Worm (Caenorhabditis elegans) whole organism, late embryonic: Measurements from ENCODE around the gene atg-10.

Source experiments
- C38D4.7 ChIP-seq: fragments of 200-800 bp; sonication (Bioruptor generic); optimal IDR thresholded peaks from 2 replicates; lab custom pipeline; 2018; ENCODE audit warnings: mild to moderate bottlenecking, missing genetic modification characterization, moderate library complexity, missing compliant biosample characterization
- F13H6.1 ChIP-seq: sonication (generic microtip); optimal IDR thresholded peaks from 2 replicates; lab custom pipeline; 2016; ENCODE audit warnings: missing genetic modification characterization, missing compliant biosample characterization
- K02D7.2 ChIP-seq: sonication (generic microtip); optimal IDR thresholded peaks from 2 replicates; lab custom pipeline; 2017; ENCODE audit warnings: mild to moderate bottlenecking, missing genetic modification characterization, missing compliant biosample characterization
- K09A11.1 ChIP-seq: sonication (generic microtip); optimal IDR thresholded peaks from 2 replicates; lab custom pipeline; 2017; ENCODE audit warnings: antibody characterized with exemption, mild to moderate bottlenecking, missing genetic modification characterization, missing compliant biosample characterization; ENCODE audit not compliant: insufficient read depth
- ahr-1 ChIP-seq: sonication (generic microtip); optimal IDR thresholded peaks from 2 replicates; lab custom pipeline; 2016; ENCODE audit warnings: missing genetic modification characterization, missing compliant biosample characterization
- ceh-14 ChIP-seq: sonication (generic microtip); optimal IDR thresholded peaks from 2 replicates; lab custom pipeline; 2016; ENCODE audit warnings: missing genotype, missing genetic modification characterization, missing compliant biosample characterization
- ceh-18 ChIP-seq: sonication (generic microtip); optimal IDR thresholded peaks from 2 replicates; lab custom pipeline; 2016; ENCODE audit warnings: missing genetic modification characterization, missing compliant biosample characterization
- ceh-19 ChIP-seq: fragments of 200-800 bp; sonication (Bioruptor generic); optimal IDR thresholded peaks from 2 replicates; lab custom pipeline; 2018; ENCODE audit warnings: mild to moderate bottlenecking, missing genetic modification characterization, missing compliant biosample characterization
- ceh-2 ChIP-seq: sonication (generic microtip); optimal IDR thresholded peaks from 2 replicates; lab custom pipeline; 2016; ENCODE audit warnings: missing genotype, missing genetic modification characterization, missing compliant biosample characterization
- ceh-30 ChIP-seq: fragments of 150-350 bp; optimal IDR thresholded peaks from 2 replicates; lab custom pipeline; 2014; ENCODE audit warnings: missing biosample characterization, missing genetic modification characterization
- ceh-31 ChIP-seq: sonication (generic microtip); optimal IDR thresholded peaks from 2 replicates; lab custom pipeline; 2016; ENCODE audit warnings: missing genetic modification characterization, missing compliant biosample characterization
- ceh-45 ChIP-seq: fragments of 200-800 bp; sonication (Bioruptor generic); IDR thresholded peaks from 2 replicates; pipeline ENCODE4 v1.3.6; 2022; ENCODE audit warnings: missing genetic modification reagents, missing genetic modification characterization, missing compliant biosample characterization
- ceh-48 ChIP-seq: sonication (generic microtip); optimal IDR thresholded peaks from 2 replicates; lab custom pipeline; 2016; ENCODE audit warnings: missing genetic modification characterization, inconsistent platforms, missing compliant biosample characterization
- ceh-9 ChIP-seq: sonication (generic microtip); optimal IDR thresholded peaks from 2 replicates; lab custom pipeline; 2016; ENCODE audit warnings: mild to moderate bottlenecking, missing genetic modification characterization, inconsistent platforms, missing compliant biosample characterization
- che-1 ChIP-seq: sonication (generic microtip); optimal IDR thresholded peaks from 2 replicates; lab custom pipeline; 2016; ENCODE audit warnings: mild to moderate bottlenecking, missing genetic modification characterization, missing compliant biosample characterization
- elt-4 ChIP-seq: sonication (generic microtip); optimal IDR thresholded peaks from 2 replicates; lab custom pipeline; 2016; ENCODE audit warnings: missing genetic modification characterization, missing compliant biosample characterization
- ets-4 ChIP-seq: sonication (generic microtip); optimal IDR thresholded peaks from 2 replicates; lab custom pipeline; 2016; ENCODE audit warnings: missing genetic modification characterization, missing compliant biosample characterization
- eyg-1 ChIP-seq: sonication (generic microtip); optimal IDR thresholded peaks from 2 replicates; lab custom pipeline; 2016; ENCODE audit warnings: missing genotype, missing genetic modification characterization, missing compliant biosample characterization
- fax-1 ChIP-seq: sonication (generic microtip); optimal IDR thresholded peaks from 2 replicates; lab custom pipeline; 2016; ENCODE audit warnings: missing genotype, missing genetic modification characterization, missing compliant biosample characterization
- fkh-10 ChIP-seq: fragments of 150-350 bp; optimal IDR thresholded peaks from 2 replicates; lab custom pipeline; 2014; ENCODE audit warnings: missing biosample characterization, missing genetic modification reagents, missing genetic modification characterization
- fkh-6 ChIP-seq: sonication (generic microtip); optimal IDR thresholded peaks from 2 replicates; lab custom pipeline; 2016; ENCODE audit warnings: missing genetic modification characterization, missing compliant biosample characterization
- gmeb-2 ChIP-seq: sonication (generic microtip); optimal IDR thresholded peaks from 2 replicates; lab custom pipeline; 2016; ENCODE audit warnings: missing genetic modification characterization, inconsistent platforms, missing compliant biosample characterization
- hlh-13 ChIP-seq: fragments of 200-800 bp; sonication (Bioruptor generic); optimal IDR thresholded peaks from 2 replicates; lab custom pipeline; 2018; ENCODE audit warnings: mild to moderate bottlenecking, missing genetic modification characterization, missing compliant biosample characterization
- hlh-15 ChIP-seq: sonication (generic microtip); optimal IDR thresholded peaks from 2 replicates; lab custom pipeline; 2016; ENCODE audit warnings: missing genetic modification characterization, missing compliant biosample characterization
- hlh-6 ChIP-seq: sonication (generic microtip); optimal IDR thresholded peaks from 2 replicates; lab custom pipeline; 2016; ENCODE audit warnings: missing genotype, missing genetic modification characterization, missing compliant biosample characterization
- hlh-8 ChIP-seq: sonication (generic microtip); optimal IDR thresholded peaks from 2 replicates; lab custom pipeline; 2016; ENCODE audit warnings: missing genotype, missing genetic modification characterization, missing compliant biosample characterization
- lin-11 ChIP-seq: fragments of 200-800 bp; sonication (Bioruptor generic); optimal IDR thresholded peaks from 2 replicates; lab custom pipeline; 2018; ENCODE audit warnings: mild to moderate bottlenecking, missing genetic modification characterization, missing compliant biosample characterization
- madf-2 ChIP-seq: sonication (generic microtip); optimal IDR thresholded peaks from 2 replicates; lab custom pipeline; 2017; ENCODE audit warnings: missing genetic modification characterization, missing compliant biosample characterization
- nhr-11 ChIP-seq: fragments of 150-350 bp; optimal IDR thresholded peaks from 2 replicates; lab custom pipeline; 2014; ENCODE audit warnings: missing biosample characterization, missing genetic modification characterization
- nhr-232 ChIP-seq: sonication (generic microtip); optimal IDR thresholded peaks from 2 replicates; lab custom pipeline; 2016; ENCODE audit warnings: missing genetic modification characterization, missing compliant biosample characterization
- npax-4 ChIP-seq: sonication (generic microtip); optimal IDR thresholded peaks from 2 replicates; lab custom pipeline; 2016; ENCODE audit warnings: missing genetic modification characterization, missing compliant biosample characterization
- pat-9 ChIP-seq: fragments of 200-800 bp; sonication (Bioruptor generic); optimal IDR thresholded peaks from 2 replicates; lab custom pipeline; 2018; ENCODE audit warnings: mild to moderate bottlenecking, missing genetic modification characterization, moderate library complexity, missing compliant biosample characterization
- pax-1 ChIP-seq: fragments of 150-350 bp; optimal IDR thresholded peaks from 2 replicates; lab custom pipeline; 2014; ENCODE audit warnings: missing biosample characterization, missing genetic modification characterization
- pha-2 ChIP-seq: sonication (generic microtip); optimal IDR thresholded peaks from 2 replicates; lab custom pipeline; 2017; ENCODE audit warnings: mild to moderate bottlenecking, missing genetic modification characterization, missing compliant biosample characterization
- pha-4 ChIP-seq: fragments of 150-350 bp; optimal IDR thresholded peaks from 2 replicates; lab custom pipeline; 2018; ENCODE audit warnings: missing biosample characterization, missing genetic modification reagents, missing genetic modification characterization
- pqm-1 ChIP-seq: sonication (generic microtip); optimal IDR thresholded peaks from 2 replicates; lab custom pipeline; 2016; ENCODE audit warnings: missing genetic modification characterization, missing compliant biosample characterization
- sdc-2 ChIP-seq: sonication (generic microtip); optimal IDR thresholded peaks from 2 replicates; lab custom pipeline; 2016; ENCODE audit warnings: missing genotype, missing genetic modification characterization, missing compliant biosample characterization
- sox-2 ChIP-seq: fragments of 200-800 bp; sonication (Bioruptor generic); IDR thresholded peaks from 2 replicates; pipeline ENCODE4 v1.3.6; 2022; ENCODE audit warnings: missing genetic modification reagents, missing genetic modification characterization, missing compliant biosample characterization
- sox-4 ChIP-seq: sonication (generic microtip); optimal IDR thresholded peaks from 2 replicates; lab custom pipeline; 2017; ENCODE audit warnings: mild to moderate bottlenecking, missing genetic modification characterization, inconsistent platforms, missing compliant biosample characterization
- syd-9 ChIP-seq: sonication (generic microtip); optimal IDR thresholded peaks from 2 replicates; lab custom pipeline; 2016; ENCODE audit warnings: mild to moderate bottlenecking, missing genetic modification characterization, moderate library complexity, missing compliant biosample characterization
- tbx-2 ChIP-seq: sonication (generic microtip); optimal IDR thresholded peaks from 2 replicates; lab custom pipeline; 2016; ENCODE audit warnings: missing genetic modification characterization, missing compliant biosample characterization
- unc-42 ChIP-seq: sonication (generic microtip); optimal IDR thresholded peaks from 2 replicates; lab custom pipeline; 2016; ENCODE audit warnings: missing genotype, missing genetic modification characterization, missing compliant biosample characterization
- unc-86 ChIP-seq: sonication (generic microtip); optimal IDR thresholded peaks from 2 replicates; lab custom pipeline; 2016; ENCODE audit warnings: missing genetic modification characterization, missing compliant biosample characterization
- zip-5 ChIP-seq: sonication (generic microtip); optimal IDR thresholded peaks from 2 replicates; lab custom pipeline; 2016; ENCODE audit warnings: missing genetic modification characterization, missing compliant biosample characterization
- ztf-16 ChIP-seq: sonication (generic microtip); optimal IDR thresholded peaks from 2 replicates; lab custom pipeline; 2017; ENCODE audit warnings: missing genetic modification characterization, missing compliant biosample characterization

The atg-10 gene

ce11 chrII:8616155-8616554 lies 42.8 kb upstream of the atg-10 start:
- TF ChIP-seq ceh-31: no peak
- TF ChIP-seq fkh-10 (GFP tag; lab: Kevin White, UChicago): no peak
- no peak for TF ChIP-seq sox-4 (tag; lab: Kevin White, UChicago)
- no peak for TF ChIP-seq F13H6.1 (tag; lab: Kevin White, UChicago)
- no peak for TF ChIP-seq nhr-232 (tag; lab: Kevin White, UChicago)
- TF ChIP-seq hlh-15 (tag; lab: Kevin White, UChicago): no peak
- TF ChIP-seq ceh-19 (GFP tag; lab: Kevin White, UChicago): no peak
- no peak for TF ChIP-seq hlh-6 (tag; lab: Kevin White, UChicago)
- no peak for TF ChIP-seq pha-2 (tag; lab: Kevin White, UChicago)
- TF ChIP-seq hlh-13 (GFP tag; lab: Kevin White, UChicago): no peak
- TF ChIP-seq K09A11.1 (tag; lab: Kevin White, UChicago): no peak
- no peak for TF ChIP-seq eyg-1 (tag; lab: Kevin White, UChicago)
- TF ChIP-seq pqm-1: no peak
- no peak for TF ChIP-seq pha-4
- no peak for TF ChIP-seq tbx-2
- no peak for TF ChIP-seq fkh-6 (tag; lab: Kevin White, UChicago)
- TF ChIP-seq ceh-48: no peak
- no peak for TF ChIP-seq ztf-16 (tag; lab: Kevin White, UChicago)
- no peak for TF ChIP-seq fax-1

DNA sequence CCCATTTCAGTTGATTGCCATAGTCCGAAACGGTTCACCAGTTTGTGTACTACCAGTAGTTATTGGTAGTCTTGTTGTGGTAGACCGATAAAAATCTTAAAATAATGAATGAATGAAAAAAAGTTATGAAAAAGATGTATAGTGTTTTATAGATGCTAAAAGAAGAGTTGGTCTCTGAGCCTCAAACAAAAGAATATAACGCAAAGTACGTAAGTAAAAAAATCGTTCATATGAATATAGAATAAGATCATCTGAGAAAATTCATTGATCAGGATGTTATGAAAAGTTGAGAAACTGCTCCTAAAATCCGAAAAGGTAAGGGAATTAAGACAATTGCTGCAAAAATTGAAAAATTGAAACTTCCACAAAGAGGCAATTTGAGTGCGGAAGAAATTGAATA lies 41.4 kb upstream of the atg-10 start, which contains the start of gene chhy-1:
Gene chhy-1, minus strand, starts transcription at position 101 of the 400 bp plus-strand sequence.
- TF ChIP-seq elt-4 (tag; lab: Kevin White, UChicago): no peak
- no peak for TF ChIP-seq ceh-19 (GFP tag; lab: Kevin White, UChicago)
- no peak for TF ChIP-seq pax-1 (tag; lab: Kevin White, UChicago)
- no peak for TF ChIP-seq hlh-8
- no peak for TF ChIP-seq ceh-18
- TF ChIP-seq F13H6.1 (tag; lab: Kevin White, UChicago): no peak
- TF ChIP-seq pha-2 (tag; lab: Kevin White, UChicago): no peak
- TF ChIP-seq nhr-11 (tag; lab: Kevin White, UChicago): no peak
- TF ChIP-seq hlh-15 (tag; lab: Kevin White, UChicago): no peak
- no peak for TF ChIP-seq ceh-31
- TF ChIP-seq ahr-1 (tag; lab: Kevin White, UChicago): no peak
- no peak for TF ChIP-seq sdc-2
- no peak for TF ChIP-seq unc-86 (tag; lab: Kevin White, UChicago)
- no peak for TF ChIP-seq unc-42 (tag; lab: Kevin White, UChicago)
- no peak for TF ChIP-seq ceh-14 (tag; lab: Kevin White, UChicago)

DNA sequence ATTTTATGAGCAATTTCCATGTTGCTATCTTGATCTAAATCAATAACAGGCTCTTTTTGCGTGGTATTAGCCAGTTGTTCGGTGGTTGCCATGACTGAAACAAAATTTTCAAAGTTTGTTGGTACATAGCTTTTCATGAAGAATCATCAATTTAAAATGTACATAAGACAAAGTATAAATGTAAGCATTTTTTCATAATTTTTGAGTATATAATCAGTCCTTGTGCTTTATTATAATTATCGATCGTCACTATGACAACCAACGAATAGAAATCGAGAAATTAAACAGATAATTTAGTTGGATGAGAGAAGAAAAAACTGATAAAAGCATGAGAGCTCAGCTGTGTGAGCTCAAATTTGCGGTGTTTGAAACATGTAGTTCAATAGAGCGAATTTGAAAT lies 37.1 kb upstream of the atg-10 start, which contains the start of gene T22C8.3:
Gene T22C8.3, minus strand, starts transcription at position 101 of the 400 bp plus-strand sequence.
- TF ChIP-seq lin-11 (tag; lab: Kevin White, UChicago) (no peak), zip-5 (tag; lab: Kevin White, UChicago) (no peak), che-1 (tag; lab: Kevin White, UChicago) (no peak), nhr-11 (tag; lab: Kevin White, UChicago) (no peak), F13H6.1 (tag; lab: Kevin White, UChicago) (no peak), ceh-2 (tag; lab: Kevin White, UChicago) (no peak), sdc-2 (no peak), sox-2 (GFP tag; lab: Robert Waterston, UW) (no peak), ets-4 (tag; lab: Kevin White, UChicago) (no peak), C38D4.7 (GFP tag; lab: Kevin White, UChicago) (no peak), K02D7.2 (no peak), ceh-45 (GFP tag; lab: Robert Waterston, UW) (no peak), madf-2 (no peak), ceh-9 (no peak), syd-9 (tag; lab: Kevin White, UChicago) (no peak), pat-9 (tag; lab: Kevin White, UChicago) (no peak), nhr-232 (tag; lab: Kevin White, UChicago) (no peak), gmeb-2 (no peak), ceh-30 (tag; lab: Kevin White, UChicago) (no peak), npax-4 (tag; lab: Kevin White, UChicago) (no peak)
